Fruit fly (Drosophila melanogaster) whole organism, embryonic: Measurements from ENCODE around the gene bin.

ENCODE experiments used
- ATbp ChIP-seq: fragments of 200-800 bp; sonication (Bioruptor generic); optimal IDR thresholded peaks from 2 replicates; lab custom pipeline; 2017; ENCODE audit warnings: missing biosample characterization, mild to moderate bottlenecking, missing genetic modification characterization, missing genetic modification reagents
- CG10147 ChIP-seq: fragments of 200-800 bp; sonication (Bioruptor generic); optimal IDR thresholded peaks from 2 replicates; lab custom pipeline; 2019; ENCODE audit warnings: missing biosample characterization, mild to moderate bottlenecking, missing genetic modification characterization, moderate library complexity
- CG10274 ChIP-seq: fragments of 200-800 bp; sonication (Bioruptor generic); optimal IDR thresholded peaks from 3 replicates; lab custom pipeline; 2017; ENCODE audit warnings: missing biosample characterization, mild to moderate bottlenecking, missing genetic modification characterization
- CG10366 ChIP-seq: fragments of 200-800 bp; sonication (Bioruptor generic); IDR thresholded peaks from 2 replicates; pipeline ENCODE4 v1.3.6; 2022; ENCODE audit warnings: missing biosample characterization, missing genetic modification characterization
- CG11247 ChIP-seq: fragments of 200-800 bp; sonication (Bioruptor generic); IDR thresholded peaks from 2 replicates; pipeline ENCODE4 v1.3.6; 2022; ENCODE audit warnings: missing biosample characterization, missing genetic modification characterization
- CG12155 ChIP-seq: fragments of 200-800 bp; sonication (Bioruptor generic); optimal IDR thresholded peaks from 3 replicates; lab custom pipeline; 2016; ENCODE audit warnings: missing biosample characterization, missing genetic modification characterization
- CG12219 ChIP-seq: fragments of 200-800 bp; sonication (Bioruptor generic); optimal IDR thresholded peaks from 3 replicates; lab custom pipeline; 2018; ENCODE audit warnings: missing biosample characterization, mild to moderate bottlenecking, missing genetic modification characterization
- CG13287 ChIP-seq: fragments of 200-800 bp; sonication (Bioruptor generic); IDR thresholded peaks from 2 replicates; pipeline ENCODE4 v1.3.6; 2022; ENCODE audit warnings: missing biosample characterization, missing genetic modification characterization; ENCODE audit not compliant: partially characterized antibody
- CG14710 ChIP-seq: fragments of 200-800 bp; sonication (Bioruptor generic); optimal IDR thresholded peaks from 3 replicates; lab custom pipeline; 2019; ENCODE audit warnings: missing biosample characterization, mild to moderate bottlenecking, missing genetic modification characterization, moderate library complexity
- CG15269 ChIP-seq: fragments of 200-800 bp; sonication (Bioruptor generic); optimal IDR thresholded peaks from 2 replicates; lab custom pipeline; 2018; ENCODE audit warnings: missing biosample characterization, mild to moderate bottlenecking, missing genetic modification characterization, moderate library complexity
- CG17328 ChIP-seq: fragments of 200-800 bp; sonication (Bioruptor generic); IDR thresholded peaks from 2 replicates; pipeline ENCODE4 v1.3.6; 2022; ENCODE audit warnings: missing biosample characterization, missing genetic modification characterization
- CG17568 ChIP-seq: fragments of 200-800 bp; sonication (Bioruptor generic); optimal IDR thresholded peaks from 2 replicates; lab custom pipeline; 2018; ENCODE audit warnings: missing biosample characterization, mild to moderate bottlenecking, missing genetic modification characterization, moderate library complexity
- CG17829 ChIP-seq: fragments of 200-800 bp; optimal IDR thresholded peaks from 2 replicates; lab custom pipeline; 2019; ENCODE audit warnings: missing biosample characterization, mild to moderate bottlenecking, missing genetic modification characterization, moderate library complexity
- CG1792 ChIP-seq: fragments of 200-800 bp; sonication (Bioruptor generic); optimal IDR thresholded peaks from 2 replicates; lab custom pipeline; 2016; ENCODE audit warnings: missing biosample characterization, missing genetic modification characterization
- CG2116 ChIP-seq: fragments of 200-800 bp; sonication (Bioruptor generic); optimal IDR thresholded peaks from 3 replicates; lab custom pipeline; 2018; ENCODE audit warnings: missing biosample characterization, mild to moderate bottlenecking, missing genetic modification characterization
- CG2202 ChIP-seq: fragments of 200-800 bp; sonication (Bioruptor generic); optimal IDR thresholded peaks from 2 replicates; lab custom pipeline; 2018; ENCODE audit warnings: missing biosample characterization, mild to moderate bottlenecking, missing genetic modification characterization
- CG30020 ChIP-seq: fragments of 200-800 bp; optimal IDR thresholded peaks from 2 replicates; lab custom pipeline; 2019; ENCODE audit warnings: missing biosample characterization, mild to moderate bottlenecking, missing genetic modification characterization, moderate library complexity
- CG3163 ChIP-seq: fragments of 200-800 bp; sonication (Bioruptor generic); optimal IDR thresholded peaks from 3 replicates; lab custom pipeline; 2016; ENCODE audit warnings: missing biosample characterization, missing genetic modification characterization
- CG3407 ChIP-seq: fragments of 200-800 bp; sonication (Bioruptor generic); optimal IDR thresholded peaks from 2 replicates; lab custom pipeline; 2018; ENCODE audit warnings: missing biosample characterization, mild to moderate bottlenecking, missing genetic modification characterization
- CG4282 ChIP-seq: fragments of 200-800 bp; sonication (Bioruptor generic); optimal IDR thresholded peaks from 2 replicates; lab custom pipeline; 2016; ENCODE audit warnings: missing biosample characterization, missing genetic modification characterization
- CG6813 ChIP-seq: fragments of 200-800 bp; sonication (Bioruptor generic); optimal IDR thresholded peaks from 2 replicates; lab custom pipeline; 2017; ENCODE audit warnings: missing biosample characterization, missing genetic modification characterization, mild to moderate bottlenecking, moderate library complexity, missing genetic modification reagents
- CG7987 ChIP-seq: fragments of 200-800 bp; sonication (Bioruptor generic); optimal IDR thresholded peaks from 2 replicates; lab custom pipeline; 2018; ENCODE audit warnings: missing biosample characterization, mild to moderate bottlenecking, missing genetic modification characterization, moderate library complexity
- CG8089 ChIP-seq: fragments of 200-800 bp; sonication (Bioruptor generic); optimal IDR thresholded peaks from 3 replicates; lab custom pipeline; 2016; ENCODE audit warnings: missing biosample characterization, missing genetic modification characterization
- CG8359 ChIP-seq: fragments of 200-800 bp; sonication (Bioruptor generic); optimal IDR thresholded peaks from 2 replicates; lab custom pipeline; 2017; ENCODE audit warnings: missing biosample characterization, mild to moderate bottlenecking, missing genetic modification characterization, borderline replicate concordance
- CG8478 ChIP-seq: fragments of >200 bp; optimal IDR thresholded peaks from 2 replicates; lab custom pipeline; 2018
- CoRest ChIP-seq: fragments of 200-800 bp; sonication (Bioruptor generic); optimal IDR thresholded peaks from 3 replicates; lab custom pipeline; 2018; ENCODE audit warnings: missing biosample characterization, mild to moderate bottlenecking, missing genetic modification characterization, moderate library complexity
- Doc2 ChIP-seq: fragments of 200-800 bp; sonication (Bioruptor generic); IDR thresholded peaks from 2 replicates; pipeline ENCODE4 v1.3.6; 2022; ENCODE audit warnings: missing biosample characterization, missing genetic modification characterization
- Ets97D ChIP-seq: fragments of 200-800 bp; sonication (Bioruptor generic); optimal IDR thresholded peaks from 3 replicates; lab custom pipeline; 2016; ENCODE audit warnings: missing biosample characterization, missing genetic modification characterization
- H2.0 ChIP-seq: fragments of 200-800 bp; sonication (Bioruptor generic); IDR thresholded peaks from 2 replicates; pipeline ENCODE4 v1.3.6; 2022; ENCODE audit warnings: missing biosample characterization, missing genetic modification characterization
- HLH3B ChIP-seq: fragments of 200-800 bp; sonication (Bioruptor generic); IDR thresholded peaks from 2 replicates; pipeline ENCODE4 v1.3.6; 2022; ENCODE audit warnings: missing biosample characterization, missing genetic modification characterization
- Nf-YB ChIP-seq: fragments of 200-800 bp; sonication (Bioruptor generic); optimal IDR thresholded peaks from 3 replicates; lab custom pipeline; 2019; ENCODE audit warnings: missing biosample characterization, mild to moderate bottlenecking, missing genetic modification characterization, moderate library complexity
- Taf1 ChIP-seq: fragments of 200-800 bp; sonication (Bioruptor generic); IDR thresholded peaks from 2 replicates; pipeline ENCODE4 v1.3.6; 2022; ENCODE audit warnings: missing biosample characterization, missing genetic modification characterization
- Usf ChIP-seq: fragments of 200-800 bp; sonication (Bioruptor generic); optimal IDR thresholded peaks from 2 replicates; lab custom pipeline; 2017; ENCODE audit warnings: missing genotype, missing biosample characterization, missing genetic modification characterization
- br ChIP-seq: fragments of >200 bp; optimal IDR thresholded peaks from 2 replicates; lab custom pipeline; 2017
- emc ChIP-seq: fragments of 200-800 bp; sonication (Bioruptor generic); optimal IDR thresholded peaks from 2 replicates; lab custom pipeline; 2016; ENCODE audit warnings: missing biosample characterization, missing genetic modification characterization
- exex ChIP-seq: fragments of 200-800 bp; sonication (Bioruptor generic); optimal IDR thresholded peaks from 4 replicates; lab custom pipeline; 2018; ENCODE audit warnings: missing biosample characterization, mild to moderate bottlenecking, missing genetic modification characterization, moderate library complexity
- fd64A ChIP-seq: fragments of 200-800 bp; sonication (Bioruptor generic); optimal IDR thresholded peaks from 3 replicates; lab custom pipeline; 2018; ENCODE audit warnings: missing biosample characterization, mild to moderate bottlenecking, missing genetic modification characterization
- fru ChIP-seq: fragments of >200 bp; optimal IDR thresholded peaks from 2 replicates; lab custom pipeline; 2017
- ham ChIP-seq: fragments of 200-800 bp; sonication (Bioruptor generic); IDR thresholded peaks from 2 replicates; pipeline ENCODE4 v1.3.6; 2022; ENCODE audit warnings: missing biosample characterization, missing genetic modification characterization
- hbn ChIP-seq: fragments of 200-800 bp; sonication (Bioruptor generic); IDR thresholded peaks from 2 replicates; pipeline ENCODE4 v1.3.6; 2022; ENCODE audit warnings: missing biosample characterization, missing genetic modification characterization; ENCODE audit not compliant: partially characterized antibody
- hth ChIP-seq: fragments of >200 bp; optimal IDR thresholded peaks from 2 replicates; lab custom pipeline; 2017; ENCODE audit warnings: inconsistent platforms
- maf-S ChIP-seq: fragments of 200-800 bp; sonication (Bioruptor generic); optimal IDR thresholded peaks from 2 replicates; lab custom pipeline; 2016; ENCODE audit warnings: missing biosample characterization, missing genetic modification characterization
- mam ChIP-seq: fragments of 200-800 bp; sonication (Bioruptor generic); optimal IDR thresholded peaks from 3 replicates; lab custom pipeline; 2016; ENCODE audit warnings: missing biosample characterization, missing genetic modification characterization
- otp ChIP-seq: fragments of 200-800 bp; sonication (Bioruptor generic); IDR thresholded peaks from 3 replicates; pipeline ENCODE4, ENCODE4 v1.3.6; 2022; ENCODE audit warnings: missing biosample characterization, missing genetic modification characterization
- pita ChIP-seq: fragments of 200-800 bp; sonication (Bioruptor generic); optimal IDR thresholded peaks from 2 replicates; lab custom pipeline; 2017; ENCODE audit warnings: missing biosample characterization, mild to moderate bottlenecking, missing genetic modification characterization
- row ChIP-seq: fragments of 200-800 bp; sonication (Bioruptor generic); IDR thresholded peaks from 3 replicates; pipeline ENCODE4 v1.3.6; 2022; ENCODE audit warnings: missing biosample characterization, missing genetic modification characterization
- run ChIP-seq: fragments of 200-800 bp; sonication (Bioruptor generic); optimal IDR thresholded peaks from 3 replicates; lab custom pipeline; 2018; ENCODE audit warnings: missing biosample characterization, mild to moderate bottlenecking, missing genetic modification characterization
- tna ChIP-seq: fragments of 200-800 bp; sonication (Bioruptor generic); IDR thresholded peaks from 2 replicates; pipeline ENCODE4 v1.3.6; 2022; ENCODE audit warnings: missing biosample characterization, missing genetic modification characterization; ENCODE audit not compliant: partially characterized antibody
- toy ChIP-seq: fragments of 200-800 bp; sonication (Bioruptor generic); IDR thresholded peaks from 2 replicates; pipeline ENCODE4 v1.3.6; 2022; ENCODE audit warnings: missing biosample characterization, missing genetic modification characterization
- usp ChIP-seq: fragments of >200 bp; optimal IDR thresholded peaks from 2 replicates; lab custom pipeline; 2017; ENCODE audit warnings: missing biosample characterization, missing genetic modification characterization
- wdn ChIP-seq: fragments of 200-800 bp; sonication (Bioruptor generic); IDR thresholded peaks from 2 replicates; pipeline ENCODE4 v1.3.6; 2022; ENCODE audit warnings: missing biosample characterization, missing genetic modification characterization
- yki ChIP-seq: fragments of >200 bp; optimal IDR thresholded peaks from 3 replicates; lab custom pipeline; 2018
- zen ChIP-seq: fragments of 200-800 bp; sonication (Bioruptor generic); optimal IDR thresholded peaks from 3 replicates; lab custom pipeline; 2018; ENCODE audit warnings: missing biosample characterization, mild to moderate bottlenecking, missing genetic modification characterization, moderate library complexity

Gene bin

DNA sequence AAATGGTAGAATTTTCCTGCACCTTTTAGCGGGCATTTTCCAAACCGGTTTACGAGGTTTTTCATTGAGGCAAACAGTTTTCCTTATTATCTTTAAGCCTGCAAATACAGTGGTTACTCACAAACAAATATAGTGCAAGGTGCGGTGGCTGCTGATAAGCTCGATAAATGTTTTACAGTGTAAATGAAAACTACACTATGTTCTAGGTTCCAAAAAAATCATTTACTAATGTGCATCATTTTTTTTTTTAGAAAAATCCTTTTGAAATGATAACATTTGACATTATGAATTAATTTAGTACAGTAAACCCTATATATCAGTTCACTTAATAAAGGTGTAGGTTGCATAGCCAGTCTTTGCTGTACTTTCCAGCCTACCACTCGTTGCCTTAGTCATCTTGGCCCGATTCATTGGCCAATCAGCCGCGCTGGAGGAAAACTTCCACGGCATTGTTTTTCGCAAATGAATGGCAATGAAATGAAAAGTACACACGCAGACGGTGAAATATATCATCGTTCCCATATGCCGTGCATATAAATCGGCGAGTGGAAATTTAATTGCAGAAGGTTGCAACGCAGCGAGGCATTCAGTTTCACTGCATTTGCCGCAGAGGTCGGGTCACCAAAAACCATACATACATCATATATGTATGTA lies 12.3 kb upstream of the bin start (continued):
- TF ChIP-seq usp (no peak), CG10366 (GFP tag; lab: Robert Waterston, UW) (no peak), CG17829 (no peak), toy (GFP tag; lab: Robert Waterston, UW) (no peak), row (peak; percentile 54), maf-S (GFP tag; lab: Kevin White, UChicago) (no peak), wdn (GFP tag; lab: Robert Waterston, UW) (no peak), CG2202 (tag; lab: Kevin White, UChicago) (no peak), CG8478 (lab: Kevin White, UChicago) (no peak), CG15269 (tag; lab: Kevin White, UChicago) (peak; percentile 3), CG1792 (GFP tag; lab: Kevin White, UChicago) (no peak), hth (lab: Kevin White, UChicago) (no peak), CG12219 (GFP tag; lab: Kevin White, UChicago) (no peak), H2.0 (GFP tag; lab: Robert Waterston, UW) (no peak), fru (lab: Kevin White, UChicago) (no peak), otp (GFP tag; lab: Robert Waterston, UW) (no peak), ham (no peak), CG12155 (GFP tag; lab: Kevin White, UChicago) (peak; percentile 3), CG4282 (no peak), emc (GFP tag; lab: Kevin White, UChicago) (no peak), Doc2 (GFP tag; lab: Robert Waterston, UW) (no peak), CG7987 (GFP tag; lab: Kevin White, UChicago) (no peak), Usf (no peak), CG11247 (GFP tag; lab: Robert Waterston, UW) (no peak), CG3163 (GFP tag; lab: Kevin White, UChicago) (no peak), Nf-YB (GFP tag; lab: Kevin White, UChicago) (no peak), HLH3B (GFP tag; lab: Robert Waterston, UW) (no peak), run (no peak), zen (no peak), CG13287 (no peak), mam (GFP tag; lab: Kevin White, UChicago) (peak; percentile 12), br (lab: Kevin White, UChicago) (no peak), hbn (no peak), CG30020 (tag; lab: Kevin White, UChicago) (no peak), CG8089 (GFP tag; lab: Kevin White, UChicago) (no peak), CG17568 (GFP tag; lab: Kevin White, UChicago) (no peak), Ets97D (no peak), CG10274 (no peak), CG10147 (GFP tag; lab: Kevin White, UChicago) (no peak), fd64A (GFP tag; lab: Kevin White, UChicago) (no peak), CG2116 (GFP tag; lab: Kevin White, UChicago) (no peak), exex (no peak), CG14710 (tag; lab: Kevin White, UChicago) (no peak), ATbp (GFP tag; lab: Kevin White, UChicago) (no peak), CG8359 (GFP tag; lab: Kevin White, UChicago) (no peak), CG6813 (GFP tag; lab: Kevin White, UChicago) (no peak), yki (lab: Kevin White, UChicago) (no peak), Taf1 (GFP tag; lab: Robert Waterston, UW) (no peak), tna (GFP tag; lab: Robert Waterston, UW) (no peak), CG17328 (GFP tag; lab: Robert Waterston, UW) (peak; percentile 14; the same call in 1 of the 2 replicates), CoRest (peak; percentile 17), pita (GFP tag; lab: Kevin White, UChicago) (no peak), CG3407 (GFP tag; lab: Kevin White, UChicago) (no peak)
